Fruit fly (Drosophila melanogaster) whole organism, pupa: ENCODE data around the gene CG43402.

Source experiments
- CG12605 ChIP-seq: fragments of 200-800 bp; sonication (Bioruptor generic); IDR thresholded peaks from 2 replicates; pipeline ENCODE4 v1.3.6; 2022; ENCODE audit warnings: missing biosample characterization, missing genetic modification characterization
- CG17806 ChIP-seq: fragments of 200-800 bp; sonication (Bioruptor generic); optimal IDR thresholded peaks from 2 replicates; lab custom pipeline; 2018; ENCODE audit warnings: missing biosample characterization, mild to moderate bottlenecking, missing genetic modification characterization, moderate library complexity
- CG32121 ChIP-seq: fragments of 200-800 bp; sonication (Bioruptor generic); IDR thresholded peaks from 2 replicates; pipeline ENCODE4 v1.3.6; 2022; ENCODE audit warnings: missing biosample characterization, missing genetic modification characterization
- CG4496 ChIP-seq: fragments of 200-800 bp; sonication (Bioruptor generic); IDR thresholded peaks from 3 replicates; pipeline ENCODE4 v1.3.6; 2022; ENCODE audit warnings: missing biosample characterization, missing genetic modification characterization

dm6 chr2L:1446740-1447139 is 4.3 kb downstream of the CG43402 start:
- no peak for TF ChIP-seq CG4496
- TF ChIP-seq CG32121, result no peak
- no peak for TF ChIP-seq CG17806 (tag; lab: Kevin White, UChicago)
- TF ChIP-seq CG12605 (GFP tag; lab: Robert Waterston, UW), result no peak
